Fruit fly (Drosophila melanogaster) S2 (cell line): Measurements from ENCODE around the gene CG44355.

Experiments
- CG8478 ChIP-seq: fragments of >200 bp; optimal IDR thresholded peaks from 2 replicates; lab custom pipeline; 2018
- CTCF ChIP-seq, 2 experiments: fragments of >200 bp; optimal IDR thresholded peaks; 2 replicates each; lab custom pipeline; 2018

CG44355 gene

DNA sequence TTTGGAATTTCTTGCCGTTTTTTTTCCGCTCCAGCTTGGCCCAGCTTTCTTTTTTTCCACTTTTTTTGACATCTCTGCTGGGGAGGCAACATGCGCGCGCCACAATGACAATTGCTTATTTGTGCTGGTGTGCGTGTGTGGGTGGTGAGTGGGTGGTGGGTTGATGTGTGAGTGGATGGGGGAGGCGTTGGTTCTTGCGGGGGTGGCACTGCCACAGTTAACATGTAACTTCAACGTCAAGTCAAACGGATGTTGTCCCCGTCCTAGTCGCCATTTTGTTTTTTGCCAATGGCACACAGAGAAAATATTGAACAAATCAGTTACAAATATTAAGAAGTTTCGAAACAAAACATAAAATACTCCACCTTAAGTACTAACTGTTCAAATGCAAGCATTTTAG is at the start of gene CG44355:
CG44355 (plus strand) TSS at position 301 of the 400 bp plus-strand sequence.
- TF ChIP-seq CG8478 (lab: Kevin White, UChicago) (no peak), CTCF (optimal IDR thresholded peaks at IDR 0.05; lab: Kevin White, UChicago) (no peak)

DNA sequence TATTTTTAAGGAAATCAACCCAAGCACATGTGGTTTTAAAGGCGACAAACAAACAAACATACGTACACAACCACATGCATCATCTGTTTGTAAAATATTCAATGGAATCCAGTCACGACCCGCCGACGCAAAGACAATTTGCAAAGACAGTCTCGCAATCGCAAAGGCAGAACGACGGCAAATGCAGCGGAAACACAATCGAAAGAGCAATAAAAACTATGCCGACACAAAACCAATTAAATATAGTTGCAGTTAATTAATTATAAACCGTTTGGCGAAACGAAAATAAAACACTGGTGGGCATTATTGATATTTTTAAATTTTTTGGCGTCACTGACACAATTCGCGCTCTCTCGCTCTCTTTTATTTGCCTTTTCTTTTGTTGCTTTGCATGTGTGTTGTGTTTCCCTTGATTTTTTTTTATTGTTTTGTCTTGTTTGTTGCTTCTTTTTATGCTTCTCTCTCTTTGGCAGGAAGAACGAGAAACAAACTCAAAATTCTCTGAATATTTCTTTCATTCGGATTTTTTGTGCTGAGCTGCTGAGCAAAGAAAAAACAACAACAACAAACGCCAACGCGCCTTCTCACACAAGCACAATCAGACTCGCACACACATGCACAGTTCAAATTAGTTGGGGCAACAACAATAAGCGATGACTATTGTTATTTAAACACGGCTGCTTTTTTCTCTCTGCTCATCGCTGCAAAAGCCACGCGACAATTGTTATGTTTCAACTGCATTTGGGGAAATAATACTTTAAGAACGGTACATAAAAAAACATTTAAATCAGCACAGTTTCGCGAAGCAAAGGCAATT is 44.9 kb upstream of the CG44355 start:
- no peak for TF ChIP-seq CTCF (optimal IDR thresholded peaks at IDR 0.05; lab: Kevin White, UChicago)

DNA sequence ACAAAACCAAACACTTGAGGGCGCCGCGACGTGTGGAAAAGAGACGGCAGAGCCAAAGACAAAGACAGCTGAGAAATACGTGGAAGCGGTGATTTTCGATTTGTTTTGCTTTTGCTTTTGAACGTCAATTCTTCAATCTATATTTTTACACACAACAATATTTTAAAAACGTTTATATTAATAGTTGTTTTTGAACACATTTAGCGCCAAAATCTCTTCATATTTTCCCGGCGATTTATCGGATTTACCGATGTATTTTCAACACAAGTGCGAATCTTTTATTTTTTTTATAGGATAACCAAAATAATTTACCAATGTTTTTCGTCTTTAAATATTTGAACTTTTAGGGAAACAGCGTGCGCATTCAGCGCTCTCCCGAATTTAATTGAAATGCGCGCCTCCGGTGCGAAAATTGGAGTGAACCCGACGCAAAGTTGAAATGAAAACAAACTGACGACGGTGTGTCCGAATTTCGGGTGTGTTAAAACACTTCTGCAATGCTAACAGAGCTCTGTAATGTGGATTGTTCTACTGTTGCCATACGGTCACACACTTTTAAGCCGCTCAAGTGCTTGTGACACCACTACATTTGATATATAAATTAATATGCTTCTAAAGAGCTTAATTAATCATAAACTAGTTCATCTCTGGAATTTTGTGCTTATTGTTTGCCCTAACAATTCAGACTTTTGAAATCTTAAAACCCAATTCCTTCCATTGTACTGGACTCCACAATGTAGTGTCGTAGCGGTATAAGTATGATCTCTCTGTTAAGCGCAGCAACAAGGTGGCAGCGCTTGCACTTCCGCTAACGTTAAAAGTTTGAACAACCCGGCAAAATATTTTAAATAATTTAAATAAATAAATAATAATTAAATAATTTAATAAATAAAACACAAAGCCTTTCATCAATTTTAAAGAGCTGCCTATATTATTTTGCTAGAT is 44.0 kb upstream of the CG44355 start, which contains the start of gene app:
app (minus strand) TSS at position 499 of the 945 bp plus-strand sequence.
- TF ChIP-seq CTCF (optimal IDR thresholded peaks at IDR 0.05; lab: Kevin White, UChicago) (no peak), CG8478 (lab: Kevin White, UChicago) (no peak)

DNA sequence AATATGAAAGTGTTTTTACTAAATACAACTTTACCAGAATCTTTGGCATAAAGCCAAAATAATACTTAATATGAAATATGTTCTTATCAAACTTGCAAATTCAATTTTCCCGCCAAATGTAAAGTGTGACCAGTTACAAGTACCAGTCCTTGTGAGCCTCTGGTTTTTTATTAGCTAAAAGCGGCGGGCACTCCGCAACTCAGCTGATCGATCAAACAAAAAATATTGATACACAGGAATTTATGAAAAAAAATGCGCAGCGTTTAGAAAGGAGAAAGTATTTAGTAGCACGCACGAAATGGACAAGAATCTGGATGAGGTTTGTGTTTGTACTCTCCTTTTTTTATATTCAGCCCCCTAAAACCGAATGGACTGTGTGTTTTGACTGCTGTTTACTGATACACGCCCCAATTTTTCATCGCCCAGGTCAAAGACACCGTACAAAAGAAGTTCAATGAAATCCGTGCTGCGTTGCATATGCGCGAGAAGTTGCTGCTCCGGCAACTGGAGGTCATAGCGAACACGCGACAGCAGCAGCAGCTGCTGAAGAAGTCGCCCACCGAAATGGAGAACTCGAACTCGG is 43.2 kb upstream of the CG44355 start, which contains the start of gene CG32100:
CG32100 (plus strand) TSS at position 197 of the 583 bp plus-strand sequence.
- TF ChIP-seq CG8478 (lab: Kevin White, UChicago) (no peak), CTCF (optimal IDR thresholded peaks at IDR 0.05; lab: Kevin White, UChicago) (no peak)

DNA sequence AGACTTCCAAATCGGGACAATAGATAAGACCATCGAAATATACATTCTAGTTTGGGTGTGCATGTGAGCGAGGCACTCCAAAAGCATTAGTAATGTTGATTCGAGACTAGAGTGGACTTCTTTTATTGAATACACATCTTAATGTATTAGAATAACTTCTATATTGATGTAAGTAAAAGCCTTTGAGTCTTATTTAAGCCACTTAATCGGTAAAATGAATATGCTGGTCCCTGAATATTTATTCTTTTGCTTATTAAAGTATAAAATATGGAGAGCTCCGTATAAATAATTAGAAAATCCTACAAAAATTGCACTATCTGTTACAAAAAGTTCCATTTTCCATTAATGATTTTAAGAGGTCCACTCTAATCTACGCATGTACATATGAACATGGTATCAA is 40.7 kb upstream of the CG44355 start:
- TF ChIP-seq CG8478 (lab: Kevin White, UChicago): no peak

DNA sequence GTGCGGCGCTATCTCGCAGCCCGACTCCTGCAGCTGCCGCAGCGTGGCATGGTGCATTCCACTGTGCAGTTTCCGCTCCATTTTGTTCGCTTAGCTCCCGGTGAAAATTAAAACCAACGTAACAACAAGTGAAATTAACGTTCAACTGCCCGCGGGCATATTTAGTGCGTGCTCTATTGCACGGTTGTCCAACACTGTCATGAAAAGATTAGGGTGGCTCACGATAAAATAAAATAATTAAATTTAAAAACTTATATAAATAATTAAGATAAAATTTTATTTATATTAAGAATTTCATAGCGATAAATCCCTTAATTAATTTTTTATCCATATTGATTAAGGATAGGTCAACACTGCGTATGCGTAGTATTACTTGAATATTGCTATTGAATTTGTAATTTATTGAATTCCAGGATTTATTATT is 39.4 kb upstream of the CG44355 start, which contains the start of gene Pbgs:
Pbgs (minus strand) TSS at position 151 of the 424 bp plus-strand sequence.
- no peak for TF ChIP-seq CG8478 (lab: Kevin White, UChicago)
- no peak for TF ChIP-seq CTCF (optimal IDR thresholded peaks at IDR 0.05; lab: Kevin White, UChicago)

DNA sequence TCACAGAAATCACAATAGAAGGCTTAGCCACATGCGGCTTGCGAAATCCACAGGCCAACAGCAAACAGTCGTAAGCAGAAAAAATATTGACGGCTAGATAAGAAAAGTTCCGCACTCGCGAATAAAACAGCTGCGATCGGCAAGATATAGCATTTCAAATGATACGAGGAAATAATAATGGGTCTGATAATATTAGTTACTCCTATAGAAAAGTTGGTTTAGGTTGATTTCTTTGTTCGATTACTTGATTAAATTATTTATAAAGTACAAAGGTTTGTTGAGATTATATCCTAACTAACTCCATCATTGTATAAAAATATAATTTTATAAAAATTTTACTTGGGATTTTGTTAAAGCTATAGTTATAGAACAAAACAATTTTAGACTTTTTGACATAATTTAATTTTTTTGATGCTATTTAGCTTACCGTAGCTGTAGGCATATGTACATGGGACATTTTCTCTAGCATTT is 35.0 kb upstream of the CG44355 start:
- TF ChIP-seq CTCF (optimal IDR thresholded peaks at IDR 0.05; lab: Kevin White, UChicago) (no peak), CG8478 (lab: Kevin White, UChicago) (no peak)

DNA sequence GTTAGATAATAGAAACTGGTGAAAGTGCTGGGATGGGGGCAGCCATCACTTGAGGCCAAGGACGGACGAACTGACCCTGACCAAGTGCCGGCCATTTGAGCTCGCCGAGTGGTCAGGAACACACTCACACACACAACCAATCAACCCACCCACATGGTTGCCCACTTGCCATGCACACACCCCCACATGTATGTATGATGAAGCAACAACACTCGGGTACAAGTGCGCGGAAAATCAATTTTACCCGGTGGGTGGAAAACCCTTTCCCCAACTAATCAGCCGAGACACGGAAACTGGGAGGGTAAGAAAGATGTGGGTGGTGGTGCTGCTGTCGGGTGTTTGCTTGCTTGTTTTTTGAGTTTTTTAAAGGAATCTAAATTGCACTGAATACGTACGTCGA is 34.1 kb upstream of the CG44355 start:
- no peak for TF ChIP-seq CTCF (optimal IDR thresholded peaks at IDR 0.05; lab: Kevin White, UChicago)
- TF ChIP-seq CG8478 (lab: Kevin White, UChicago): no peak

DNA sequence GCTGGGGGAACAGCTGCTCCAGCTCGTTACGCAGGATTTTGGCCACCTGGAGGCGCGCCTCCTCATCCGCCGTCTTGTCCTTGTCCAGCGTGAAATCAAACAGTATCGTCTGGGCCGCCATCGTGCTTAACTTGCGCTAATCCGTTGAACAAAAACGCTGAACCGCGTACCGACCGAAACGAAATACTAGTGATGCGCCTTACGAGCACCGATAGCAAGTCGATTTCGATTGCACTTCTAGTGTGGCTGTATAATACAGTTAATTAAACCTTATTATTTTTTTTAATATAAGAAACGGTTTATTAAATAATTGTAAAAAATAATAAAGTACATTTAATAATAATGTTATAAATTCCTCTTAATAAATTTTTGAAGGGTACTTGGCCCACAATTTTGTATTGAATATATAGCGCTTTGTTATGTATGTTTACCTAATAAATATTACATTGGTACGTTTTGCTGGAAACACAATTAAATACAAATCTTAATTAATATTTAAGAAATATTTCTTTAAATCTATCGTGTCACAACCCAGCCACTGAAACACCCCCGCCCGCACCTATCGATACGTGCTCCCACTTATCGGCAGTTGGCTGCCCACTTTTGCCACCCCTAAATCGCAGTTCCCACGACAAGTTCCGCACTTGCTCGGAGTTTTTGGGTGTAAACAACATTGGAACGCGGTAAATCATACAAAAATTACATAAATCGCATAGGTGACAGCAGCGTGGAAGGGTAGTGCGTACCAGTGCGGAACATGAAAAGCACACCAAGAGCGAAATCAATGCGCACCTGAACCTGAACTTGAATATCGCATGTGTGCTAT is 33.3 kb upstream of the CG44355 start, which contains the start of the genes Sms and INPP5E:
Sms (minus strand) TSS at position 198 of the 826 bp plus-strand sequence.
INPP5E (plus strand) TSS at position 602 of the 826 bp plus-strand sequence.
- TF ChIP-seq CTCF (optimal IDR thresholded peaks at IDR 0.05; lab: Kevin White, UChicago): no peak
- TF ChIP-seq CG8478 (lab: Kevin White, UChicago): no peak

DNA sequence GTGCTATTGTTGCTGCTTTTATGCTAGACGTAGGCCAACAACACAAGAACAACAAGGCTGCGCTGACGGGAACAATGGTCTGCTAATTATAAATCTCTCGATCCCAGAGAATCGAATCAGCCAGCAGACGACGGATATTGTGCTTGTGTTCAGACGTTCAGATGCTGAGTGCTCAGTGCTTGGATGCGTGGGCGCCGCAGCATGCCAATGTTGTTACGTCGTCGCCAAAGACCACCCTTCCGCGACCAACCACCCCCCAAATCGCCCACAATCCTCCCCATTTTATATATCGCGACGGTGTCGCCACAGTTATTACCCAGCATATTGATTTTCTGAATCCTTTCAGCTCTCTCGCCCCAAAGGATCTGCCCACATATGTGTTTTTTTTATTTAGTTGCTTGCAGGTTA is 32.7 kb upstream of the CG44355 start:
- TF ChIP-seq CG8478 (lab: Kevin White, UChicago) (no peak), CTCF (optimal IDR thresholded peaks at IDR 0.05; lab: Kevin White, UChicago) (no peak)

DNA sequence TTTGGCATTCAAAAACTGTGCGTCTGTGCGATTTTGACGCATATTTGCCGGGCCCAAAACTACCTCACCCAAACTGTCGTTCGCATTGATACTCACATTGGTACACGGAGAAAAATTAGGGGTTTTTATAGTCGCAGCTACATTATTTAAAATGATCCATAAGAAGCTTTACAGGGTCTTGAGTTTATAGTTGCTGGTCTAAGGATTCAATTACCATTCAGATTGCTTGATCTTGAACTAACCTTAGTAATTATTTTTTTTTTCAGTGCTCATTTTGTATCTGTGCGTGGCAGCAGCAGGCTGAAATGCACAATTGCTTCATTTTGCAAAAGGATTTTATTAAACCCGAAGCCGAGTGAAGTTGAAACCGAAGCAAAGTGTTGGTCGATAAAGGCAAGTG is 23.2 kb upstream of the CG44355 start:
- no peak for TF ChIP-seq CG8478 (lab: Kevin White, UChicago)
- no peak for TF ChIP-seq CTCF (optimal IDR thresholded peaks at IDR 0.05; lab: Kevin White, UChicago)

DNA sequence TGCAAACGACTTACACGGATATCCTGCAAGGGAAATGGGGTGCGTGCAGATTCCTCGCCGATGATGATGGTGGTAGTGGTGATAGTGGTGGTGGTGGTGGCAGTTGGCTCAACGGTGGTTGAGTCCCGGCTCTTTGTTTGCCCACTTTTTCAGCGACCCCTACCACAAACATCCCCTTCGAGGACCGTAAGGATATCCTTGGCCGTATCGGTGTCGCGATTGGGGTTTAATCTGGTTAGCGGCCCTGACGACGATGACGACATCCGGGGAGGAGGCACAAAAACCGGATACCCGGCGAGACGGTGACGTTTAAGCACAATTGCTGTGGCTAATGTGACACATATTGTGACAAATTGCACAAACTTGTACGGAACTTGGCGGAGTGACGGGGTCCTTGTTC is 20.9 kb upstream of the CG44355 start:
- no peak for TF ChIP-seq CTCF (optimal IDR thresholded peaks at IDR 0.05; lab: Kevin White, UChicago)
- no peak for TF ChIP-seq CG8478 (lab: Kevin White, UChicago)

DNA sequence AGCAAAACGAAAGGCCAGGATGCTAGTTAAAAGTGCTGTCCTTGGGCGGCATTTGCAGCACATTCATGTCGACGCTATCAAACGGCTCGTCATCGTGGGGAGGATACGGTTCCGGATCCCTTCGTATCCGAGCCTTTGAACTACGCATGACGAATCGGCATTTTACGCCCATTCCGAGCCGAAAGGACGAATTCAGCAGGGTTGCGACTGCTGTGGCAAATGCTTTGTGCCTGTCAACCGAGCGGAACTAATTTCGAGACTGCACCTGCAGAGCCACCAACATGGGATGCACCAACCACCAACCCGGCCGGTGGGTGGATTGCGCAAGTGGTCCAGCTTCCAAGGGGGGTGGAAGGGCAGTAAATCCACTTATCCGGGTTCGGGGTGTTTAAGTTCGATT is 20.0 kb upstream of the CG44355 start:
- TF ChIP-seq CTCF (optimal IDR thresholded peaks at IDR 0.05; lab: Kevin White, UChicago) (no peak), CG8478 (lab: Kevin White, UChicago) (no peak)
